Worm (Caenorhabditis elegans): ENCODE measurements around the gene nac-3.
A peak's percentile ranks its signal among the peaks of the same experiment; 100 is the strongest.

DNA sequence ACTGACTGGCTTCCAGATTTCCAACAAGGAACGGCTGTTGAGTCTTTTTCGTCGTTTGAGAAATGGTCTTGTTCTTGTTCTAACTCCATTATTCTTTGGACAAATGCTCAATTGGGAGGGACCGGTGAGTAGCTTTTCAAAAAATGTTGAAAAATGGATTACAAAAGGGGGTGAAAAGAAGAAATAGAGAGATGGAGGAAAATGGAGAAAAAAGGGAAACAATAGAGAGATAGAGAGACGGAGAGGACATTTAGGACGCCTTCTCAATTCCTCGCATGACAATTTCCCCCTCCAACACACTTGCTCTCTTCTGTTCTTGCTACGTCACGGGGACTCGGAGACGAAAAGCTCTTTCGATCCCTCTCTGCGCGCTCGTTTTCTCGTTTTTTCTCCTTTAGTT lies 408 bp downstream of the nac-3 start:
- no peak for TF ChIP-seq F13H6.1 (tag; optimal IDR thresholded peaks at IDR 0.05)
- no peak for TF ChIP-seq lin-11 (tag; optimal IDR thresholded peaks at IDR 0.05)
- TF ChIP-seq unc-86 (tag; optimal IDR thresholded peaks at IDR 0.05) = no peak
- peak; percentile 18 for TF ChIP-seq ceh-18 (tag; optimal IDR thresholded peaks at IDR 0.05)
- TF ChIP-seq K09A11.1 (tag; optimal IDR thresholded peaks at IDR 0.05; ENCODE audit: insufficient read depth) = no peak
- no peak for TF ChIP-seq tbx-7 (tag; optimal IDR thresholded peaks at IDR 0.05)
- TF ChIP-seq dmd-4 (tag; optimal IDR thresholded peaks at IDR 0.05; ENCODE audit: borderline replicate concordance) = no peak
- TF ChIP-seq unc-3 (GFP tag; conservative IDR thresholded peaks at IDR 0.05) = no peak
- TF ChIP-seq unc-3 (tag; optimal IDR thresholded peaks at IDR 0.05) = no peak
- TF ChIP-seq ceh-9 (tag; optimal IDR thresholded peaks at IDR 0.05) = no peak
- TF ChIP-seq odd-2 (tag; optimal IDR thresholded peaks at IDR 0.05) = no peak
- no peak for TF ChIP-seq hlh-15 (tag; optimal IDR thresholded peaks at IDR 0.05)
- no peak for TF ChIP-seq ahr-1 (tag; optimal IDR thresholded peaks at IDR 0.05)
- no peak for TF ChIP-seq ama-1 (optimal IDR thresholded peaks at IDR 0.05)
- no peak for TF ChIP-seq mec-3 (tag; optimal IDR thresholded peaks at IDR 0.05; ENCODE audit: borderline replicate concordance)
